Fruit fly (Drosophila melanogaster): ENCODE data around the gene AP-1-2beta.

- TF ChIP-seq psq (optimal IDR thresholded peaks at IDR 0.05) (no peak), CG8478 (optimal IDR thresholded peaks at IDR 0.05) (no peak), EcR (GFP tag; optimal IDR thresholded peaks at IDR 0.05) (no peak), Dll (optimal IDR thresholded peaks at IDR 0.05) (no peak), pan (optimal IDR thresholded peaks at IDR 0.05) (no peak)
These were observed 34.2 kb downstream of the AP-1-2beta start, which contains the start of gene CG12702 for dm6 chrX:19764824-19765489.

All from whole organism.